Fruit fly (Drosophila melanogaster): Measurements from ENCODE around the gene Usp14.
A peak's percentile ranks its signal among the peaks of the same experiment; 100 is the strongest.

Gene Usp14

DNA sequence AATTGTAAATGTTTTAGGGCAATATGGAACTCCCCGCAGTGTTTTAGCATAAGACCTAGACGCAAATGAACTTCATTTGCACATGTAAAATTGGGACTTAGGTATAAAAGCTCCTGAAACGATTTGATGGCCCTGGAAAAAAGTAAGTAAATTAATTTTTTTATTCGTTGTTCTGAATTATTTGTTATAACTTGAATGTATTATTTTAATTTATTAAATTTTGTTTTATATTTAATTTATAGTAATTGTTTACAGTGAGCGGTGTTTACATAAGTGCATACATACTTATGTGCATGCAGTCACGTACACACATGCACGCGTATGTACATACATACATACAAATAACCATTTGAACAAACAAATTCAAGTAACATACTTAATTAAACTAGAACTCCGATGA, 37.8 kb downstream of the Usp14 start (continued):
- TF ChIP-seq CG10669 (GFP tag; optimal IDR thresholded peaks at IDR 0.05) (no peak), Sox14 (GFP tag; optimal IDR thresholded peaks at IDR 0.05) (no peak), fkh (GFP tag; optimal IDR thresholded peaks at IDR 0.05) (peak; percentile 21)

DNA sequence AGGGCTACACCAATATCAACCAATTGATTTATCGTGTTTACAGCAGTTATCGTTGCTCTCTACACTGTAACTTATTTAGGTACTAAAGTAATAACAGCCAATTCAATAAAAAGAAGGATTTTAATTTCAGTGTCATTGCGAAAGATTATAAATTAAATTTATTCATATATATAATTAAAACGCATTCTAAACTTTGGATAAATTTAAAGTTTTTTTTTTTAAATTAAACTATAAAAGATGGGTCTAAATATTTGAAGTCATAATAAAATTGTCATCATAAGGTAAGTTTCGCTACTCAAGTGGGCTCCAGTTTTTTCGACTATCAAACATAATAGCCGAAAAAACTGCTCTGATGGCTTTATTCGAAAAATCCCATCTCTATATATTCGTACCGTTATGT, 42.0 kb downstream of the Usp14 start, which contains the start of gene trk:
Gene trk, minus strand, starts transcription at position 101 of the 400 bp plus-strand sequence.
- TF ChIP-seq Gug (GFP tag; IDR thresholded peaks at IDR 0.05) (no peak), pdm3 (GFP tag; optimal IDR thresholded peaks at IDR 0.05) (no peak), CG6854 (GFP tag; optimal IDR thresholded peaks at IDR 0.05) (no peak)

DNA sequence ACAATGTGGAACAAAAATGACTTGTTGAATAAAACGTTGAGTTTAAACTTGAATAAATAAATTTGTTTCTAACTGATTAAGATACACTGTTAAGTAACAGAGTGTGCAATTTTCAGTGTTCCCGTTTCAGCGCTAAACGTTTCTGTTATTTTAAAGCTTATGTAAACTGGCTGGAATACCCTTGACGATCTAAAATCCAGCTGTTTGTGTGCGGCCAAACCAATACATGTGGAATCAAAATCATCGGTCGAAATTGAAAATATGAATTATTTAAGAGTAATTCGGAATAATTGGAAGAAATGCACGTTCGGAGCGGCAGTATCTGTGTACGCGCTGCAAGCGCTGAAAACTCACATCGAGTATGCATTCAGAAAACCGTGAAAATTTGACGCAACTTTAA, 44.3 kb downstream of the Usp14 start, which contains the start of gene Mulk:
Gene Mulk, plus strand, starts transcription at position 198 of the 400 bp plus-strand sequence.
- no peak for TF ChIP-seq CG10631 (GFP tag; optimal IDR thresholded peaks at IDR 0.05)
- no peak for TF ChIP-seq topi (GFP tag; optimal IDR thresholded peaks at IDR 0.05)
- TF ChIP-seq Met (GFP tag; optimal IDR thresholded peaks at IDR 0.05): no peak
- no peak for TF ChIP-seq CG1621 (tag; optimal IDR thresholded peaks at IDR 0.05)
- no peak for TF ChIP-seq CG6163 (GFP tag; IDR thresholded peaks at IDR 0.05)
- TF ChIP-seq cyc (GFP tag; optimal IDR thresholded peaks at IDR 0.05): no peak
- TF ChIP-seq CG3919 (GFP tag; optimal IDR thresholded peaks at IDR 0.05): no peak
- no peak for TF ChIP-seq CG10669 (GFP tag; optimal IDR thresholded peaks at IDR 0.05)

DNA sequence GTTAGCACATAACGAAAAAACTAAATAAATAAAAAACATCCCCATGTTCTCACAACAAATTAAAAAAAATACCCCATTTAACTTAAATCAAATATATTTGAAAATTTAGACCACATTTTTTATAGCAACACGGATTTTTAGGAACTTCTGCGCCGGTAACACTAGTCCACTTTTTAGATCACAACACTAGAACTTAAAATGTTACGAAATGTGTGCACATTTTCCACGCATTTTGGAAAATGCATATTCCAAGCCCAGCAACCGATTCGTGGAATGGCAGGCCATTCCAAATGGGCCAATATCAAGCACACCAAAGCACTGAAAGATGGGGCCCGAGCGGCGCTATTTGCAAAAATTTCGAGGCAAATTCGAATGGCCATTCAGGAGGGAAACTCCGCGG, 45.5 kb downstream of the Usp14 start, which contains the start of gene CG4957:
Gene CG4957, plus strand, starts transcription at position 185 of the 400 bp plus-strand sequence.
- no peak for TF ChIP-seq CG15336 (GFP tag; IDR thresholded peaks at IDR 0.05)
- no peak for TF ChIP-seq spab (GFP tag; optimal IDR thresholded peaks at IDR 0.05)
- TF ChIP-seq Ets96B (tag; optimal IDR thresholded peaks at IDR 0.05): no peak
- no peak for TF ChIP-seq Hr4 (GFP tag; optimal IDR thresholded peaks at IDR 0.05)
- no peak for TF ChIP-seq Met (GFP tag; optimal IDR thresholded peaks at IDR 0.05)
- no peak for TF ChIP-seq CG34406 (GFP tag; optimal IDR thresholded peaks at IDR 0.05)

DNA sequence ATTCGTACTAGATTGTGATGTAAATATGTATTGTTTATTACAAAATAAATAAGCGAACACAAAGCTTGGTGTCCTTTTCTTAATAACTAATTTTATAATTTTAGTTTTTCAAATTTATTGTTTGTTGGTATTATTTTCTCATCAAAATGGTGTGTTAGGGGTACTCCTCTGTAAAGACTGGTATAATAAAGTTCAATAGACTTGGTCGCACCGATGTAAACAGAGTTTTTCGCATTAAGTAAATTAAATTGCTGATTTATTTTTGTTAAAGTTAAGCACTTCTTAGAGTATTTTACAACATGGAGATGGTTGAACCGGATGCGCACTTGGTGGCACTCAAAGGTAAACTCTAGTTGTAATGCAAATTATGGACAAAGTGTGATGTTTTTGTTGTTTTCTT, 47.7 kb downstream of the Usp14 start, which contains the start of gene CG4953:
Gene CG4953, plus strand, starts transcription at position 193 of the 400 bp plus-strand sequence.
- no peak for TF ChIP-seq dac (GFP tag; optimal IDR thresholded peaks at IDR 0.05)
- peak; percentile 78 for TF ChIP-seq fkh (GFP tag; optimal IDR thresholded peaks at IDR 0.05)

DNA sequence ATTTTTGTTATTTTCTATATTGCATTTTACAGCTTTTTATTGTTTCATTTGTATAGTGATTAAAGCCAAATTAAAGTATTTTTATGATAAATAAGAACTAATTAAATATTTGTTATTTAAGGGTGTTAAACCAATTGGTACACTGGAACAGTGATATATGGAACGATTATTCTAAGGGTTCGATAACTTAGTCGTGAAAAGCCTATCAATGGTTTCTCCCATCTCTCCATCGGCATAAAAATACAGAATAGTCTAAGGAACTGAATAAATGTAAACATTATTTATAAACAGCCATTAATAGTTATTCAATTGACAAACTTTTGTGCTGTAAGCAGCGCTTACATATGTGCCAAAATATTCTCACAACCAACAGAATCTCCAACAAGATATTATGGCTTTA, 49.1 kb downstream of the Usp14 start, which contains the start of gene Mob3:
Gene Mob3, plus strand, starts transcription at position 208 of the 400 bp plus-strand sequence.
- TF ChIP-seq fkh (GFP tag; optimal IDR thresholded peaks at IDR 0.05): peak; percentile 43
- peak; percentile 30 for TF ChIP-seq esn (GFP tag; optimal IDR thresholded peaks at IDR 0.05)
- TF ChIP-seq CG9139 (GFP tag; optimal IDR thresholded peaks at IDR 0.05): no peak

DNA sequence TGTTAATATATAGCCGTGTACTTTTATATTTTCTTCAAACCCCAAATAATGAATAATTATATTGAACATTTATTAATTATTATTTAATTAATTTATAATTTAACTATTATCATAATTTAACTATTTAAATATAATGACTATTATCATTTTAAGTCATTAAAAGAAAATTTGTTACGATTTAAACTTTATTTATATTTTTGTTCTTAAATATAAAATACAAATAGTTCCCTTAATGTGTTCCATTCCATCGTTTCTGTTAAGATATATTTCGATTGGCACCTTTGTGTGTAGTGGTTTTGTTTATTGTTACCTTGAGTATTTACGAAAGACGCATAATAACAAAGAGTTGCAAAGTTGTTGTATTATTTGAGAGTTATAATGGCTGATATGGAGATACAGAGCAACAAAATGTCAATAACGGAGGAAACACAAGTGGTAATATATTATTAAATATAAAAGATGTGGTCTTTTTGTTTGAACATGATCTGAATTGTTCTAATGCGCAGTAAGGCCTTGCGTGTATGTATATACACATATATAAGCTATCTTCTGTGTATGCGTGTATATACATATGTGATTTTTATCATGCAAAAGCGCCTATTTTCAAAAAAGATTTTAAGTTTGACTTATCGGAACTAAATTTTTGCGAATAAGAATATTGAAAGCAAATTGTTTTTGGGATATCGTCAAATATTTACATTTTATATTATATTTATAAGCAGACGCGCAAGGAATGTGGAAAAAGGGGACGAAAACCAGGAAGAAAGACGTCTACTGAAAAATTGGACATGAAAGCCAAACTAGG, 50.2 kb downstream of the Usp14 start, which contains the start of gene REPTOR-BP:
Gene REPTOR-BP, plus strand, starts transcription at position 296 of the 805 bp plus-strand sequence.
- TF ChIP-seq Ets21C (GFP tag; optimal IDR thresholded peaks at IDR 0.05): no peak
- TF ChIP-seq spab (GFP tag; optimal IDR thresholded peaks at IDR 0.05): no peak
- no peak for TF ChIP-seq acj6 (GFP tag; optimal IDR thresholded peaks at IDR 0.05)
- peak; percentile 64 for TF ChIP-seq fkh (GFP tag; optimal IDR thresholded peaks at IDR 0.05)
- no peak for TF ChIP-seq lz (GFP tag; optimal IDR thresholded peaks at IDR 0.05)
- TF ChIP-seq topi (GFP tag; optimal IDR thresholded peaks at IDR 0.05): no peak
- TF ChIP-seq Eip93F (GFP tag; optimal IDR thresholded peaks at IDR 0.05): peak; percentile 31
- no peak for TF ChIP-seq CG32006 (GFP tag; optimal IDR thresholded peaks at IDR 0.05)
- no peak for TF ChIP-seq esn (GFP tag; optimal IDR thresholded peaks at IDR 0.05)
- no peak for TF ChIP-seq Lpt (GFP tag; optimal IDR thresholded peaks at IDR 0.05)
- TF ChIP-seq CG6808 (GFP tag; optimal IDR thresholded peaks at IDR 0.05): no peak
- no peak for TF ChIP-seq eg (GFP tag; IDR thresholded peaks at IDR 0.05)
- peak; percentile 43 for TF ChIP-seq Eip78C (GFP tag)
- no peak for TF ChIP-seq Eip75B (GFP tag; optimal IDR thresholded peaks at IDR 0.05)
- TF ChIP-seq CG3919 (GFP tag; optimal IDR thresholded peaks at IDR 0.05): no peak
- TF ChIP-seq Blimp-1 (GFP tag; optimal IDR thresholded peaks at IDR 0.05): no peak
- TF ChIP-seq CG8319 (GFP tag; optimal IDR thresholded peaks at IDR 0.05): no peak
- no peak for TF ChIP-seq pdm3 (GFP tag; optimal IDR thresholded peaks at IDR 0.05)
- no peak for TF ChIP-seq cyc (GFP tag; optimal IDR thresholded peaks at IDR 0.05)
- no peak for TF ChIP-seq Sox102F (GFP tag; optimal IDR thresholded peaks at IDR 0.05)
- TF ChIP-seq CG11902 (GFP tag; optimal IDR thresholded peaks at IDR 0.05): no peak
- TF ChIP-seq achi (GFP tag; optimal IDR thresholded peaks at IDR 0.05): no peak

Data from whole organism, prepupa.